Fruit fly (Drosophila melanogaster): ENCODE measurements around the gene CG12012.

DNA sequence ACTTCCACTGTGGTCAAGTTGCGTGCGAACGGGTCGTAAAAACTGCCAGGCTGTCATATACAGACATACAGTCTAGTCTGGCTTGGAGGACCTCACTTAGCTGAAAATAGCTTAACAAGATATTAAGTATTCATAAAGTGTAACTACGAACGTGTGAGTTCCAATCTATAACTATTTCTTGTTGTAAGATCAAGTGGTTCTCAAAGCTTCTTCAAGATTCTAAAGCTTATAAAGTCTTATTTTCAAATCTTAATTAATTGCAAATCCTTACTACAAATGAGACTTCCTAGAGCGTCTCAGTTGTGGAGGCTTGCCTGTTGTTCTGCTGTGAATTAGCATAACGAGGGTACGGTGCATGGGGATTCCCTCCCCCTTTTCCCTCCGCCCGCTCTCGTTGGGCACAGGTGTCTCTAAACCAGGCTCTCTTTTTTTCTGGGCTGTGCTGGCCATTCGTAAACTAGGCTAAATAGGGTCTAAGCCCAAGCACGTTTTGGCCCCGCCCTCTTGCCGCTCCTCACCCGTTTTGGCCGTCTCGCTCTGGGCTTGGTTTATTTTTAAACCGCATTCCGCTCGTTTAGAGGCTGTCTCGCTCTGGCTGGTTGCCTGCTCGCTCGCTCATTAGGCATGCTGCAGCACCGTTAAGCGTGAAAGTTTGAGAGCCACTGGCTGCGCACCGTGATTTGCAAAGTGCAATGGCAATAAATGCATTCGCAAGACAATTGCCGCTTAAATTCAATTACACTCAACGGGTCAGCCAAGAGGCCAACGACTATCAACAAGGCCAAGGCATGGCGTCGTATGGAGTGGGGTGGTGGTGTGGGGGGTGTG lies 38.3 kb upstream of the CG12012 start:
- TF ChIP-seq CG12768 (GFP tag; optimal IDR thresholded peaks at IDR 0.05) (no peak), Clk (GFP tag; optimal IDR thresholded peaks at IDR 0.05) (no peak), CG11617 (GFP tag; optimal IDR thresholded peaks at IDR 0.05) (no peak), CG33017 (tag; optimal IDR thresholded peaks at IDR 0.05) (no peak), Crg-1 (GFP tag; optimal IDR thresholded peaks at IDR 0.05) (peak; percentile 17), kay (GFP tag; ENCODE audit: borderline replicate concordance) (peak; percentile 10), cic (GFP tag; optimal IDR thresholded peaks at IDR 0.05) (no peak), toe (GFP tag; optimal IDR thresholded peaks at IDR 0.05) (no peak), pad (GFP tag; optimal IDR thresholded peaks at IDR 0.05) (no peak), CG5204 (GFP tag; optimal IDR thresholded peaks at IDR 0.05) (no peak), CG14711 (tag; optimal IDR thresholded peaks at IDR 0.05) (no peak), cnc (optimal IDR thresholded peaks at IDR 0.05) (no peak)

Data from whole organism, adult.